Worm (Caenorhabditis elegans): Measurements from ENCODE around the gene C16C4.18.

DNA sequence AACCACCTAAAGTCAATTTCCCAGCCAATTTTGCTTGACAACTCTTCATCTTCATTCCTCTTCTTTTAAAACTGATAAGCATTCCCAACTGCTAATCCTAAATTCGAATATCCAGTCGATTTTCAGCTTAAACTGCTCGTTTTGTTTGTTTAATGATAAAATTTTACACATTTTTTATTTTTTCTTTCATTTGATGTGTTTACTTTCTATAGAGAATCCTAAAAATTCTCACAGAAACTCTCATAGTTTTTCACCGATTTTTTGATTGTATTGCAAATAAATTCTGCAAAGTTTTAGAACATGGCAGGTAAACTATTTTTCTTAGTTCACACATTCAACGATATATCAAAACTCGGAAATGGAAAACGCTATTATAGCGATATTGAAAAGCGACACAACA lies 34.6 kb upstream of the C16C4.18 start, which contains the start of gene math-25:
- TF ChIP-seq gmeb-2 (tag; optimal IDR thresholded peaks at IDR 0.05) (no peak), dmd-4 (tag; optimal IDR thresholded peaks at IDR 0.05; ENCODE audit: borderline replicate concordance) (no peak), rnt-1 (tag; optimal IDR thresholded peaks at IDR 0.05) (no peak), pha-4 (tag; optimal IDR thresholded peaks at IDR 0.05) (no peak), eyg-1 (tag; optimal IDR thresholded peaks at IDR 0.05) (no peak), ceh-24 (tag; optimal IDR thresholded peaks at IDR 0.05) (no peak), nhr-11 (tag; optimal IDR thresholded peaks at IDR 0.05) (no peak)

Data from whole organism, late embryonic.